Fruit fly (Drosophila melanogaster): ENCODE results near the gene br.

DNA sequence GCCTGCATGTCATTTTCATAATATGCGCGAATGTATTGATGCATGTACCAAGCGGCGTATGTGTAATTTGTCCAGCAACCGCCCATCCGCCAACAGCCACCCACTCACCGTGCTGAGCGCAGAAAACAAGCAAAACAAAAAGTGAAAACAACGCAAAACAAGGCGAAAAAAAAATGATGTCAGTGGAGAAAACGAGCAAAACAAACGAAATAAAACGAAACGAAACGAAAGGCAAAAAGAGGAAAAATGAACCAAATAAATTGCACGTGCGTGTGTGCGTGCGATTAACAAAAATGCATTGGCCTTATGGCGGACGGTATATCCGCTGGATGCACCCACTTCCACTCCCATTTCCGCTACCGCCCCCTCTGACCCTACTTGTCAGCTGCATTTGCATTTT lies 4.6 kb upstream of the br start:
- TF ChIP-seq CG12768 (GFP tag; optimal IDR thresholded peaks at IDR 0.05) (no peak), CG33017 (tag; optimal IDR thresholded peaks at IDR 0.05) (no peak), Hr96 (GFP tag; optimal IDR thresholded peaks at IDR 0.05) (no peak), Mnt (GFP tag; optimal IDR thresholded peaks at IDR 0.05) (no peak), pad (GFP tag; optimal IDR thresholded peaks at IDR 0.05) (no peak), bab1 (GFP tag; optimal IDR thresholded peaks at IDR 0.05) (no peak), CG7101 (tag; optimal IDR thresholded peaks at IDR 0.05) (no peak), CG11617 (GFP tag; optimal IDR thresholded peaks at IDR 0.05) (no peak)
